Fruit fly (Drosophila melanogaster): ENCODE data around the gene wap.

DNA sequence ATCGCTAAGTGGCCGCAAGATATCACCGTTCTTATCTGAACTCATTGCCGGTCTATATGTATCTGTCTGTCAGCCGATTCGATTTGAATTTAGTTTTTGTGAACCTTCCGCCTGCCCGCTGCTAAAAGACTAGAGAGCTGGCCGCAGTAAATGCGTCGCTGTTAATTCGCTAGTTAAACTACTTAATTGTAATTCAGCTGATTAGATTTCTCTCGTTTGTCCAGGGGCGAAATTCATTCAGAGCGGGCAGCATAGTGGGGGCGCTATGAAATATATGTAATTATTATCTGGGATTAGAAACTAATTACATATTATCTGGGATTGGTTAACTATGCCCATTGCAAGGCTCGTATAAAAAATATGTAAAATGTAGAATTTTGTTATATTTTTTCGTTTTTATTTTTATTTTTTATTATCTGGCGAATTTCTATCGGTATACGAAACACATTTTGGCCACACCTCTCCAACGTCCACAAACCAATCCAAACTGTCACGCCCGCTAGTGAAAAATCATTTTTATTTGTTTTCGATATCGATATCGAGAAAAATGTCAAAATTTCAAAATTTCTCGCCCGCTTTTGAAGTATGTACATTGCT lies 5.9 kb downstream of the wap start, which contains the start of the genes CG14615 and tilB:
- TF ChIP-seq Mnt (GFP tag; optimal IDR thresholded peaks at IDR 0.05) = peak; percentile 52
- TF ChIP-seq cnc (optimal IDR thresholded peaks at IDR 0.05) = no peak
- no peak for TF ChIP-seq Hr96 (GFP tag; optimal IDR thresholded peaks at IDR 0.05)
- peak; percentile 63 for TF ChIP-seq CG7101 (tag; optimal IDR thresholded peaks at IDR 0.05)
- peak; percentile 56 for TF ChIP-seq cic (GFP tag; optimal IDR thresholded peaks at IDR 0.05)
- TF ChIP-seq CG12768 (GFP tag; optimal IDR thresholded peaks at IDR 0.05) = peak; percentile 68
- TF ChIP-seq ovo (GFP tag; optimal IDR thresholded peaks at IDR 0.05) = no peak
- peak; percentile 28 for TF ChIP-seq toe (GFP tag; optimal IDR thresholded peaks at IDR 0.05)
- TF ChIP-seq tj (GFP tag; optimal IDR thresholded peaks at IDR 0.05) = no peak

Measured in whole organism, adult.